Worm (Caenorhabditis elegans) whole organism, early embryonic: ENCODE measurements around the gene anat-1.

Experiments
- B0310.2 ChIP-seq: sonication (generic microtip); optimal IDR thresholded peaks from 2 replicates; lab custom pipeline; 2016; ENCODE audit warnings: mild to moderate bottlenecking, missing genetic modification characterization, missing compliant biosample characterization
- ets-7 ChIP-seq: sonication (generic microtip); optimal IDR thresholded peaks from 2 replicates; lab custom pipeline; 2016; ENCODE audit warnings: missing genotype, missing genetic modification characterization, missing compliant biosample characterization
- hmg-4 ChIP-seq: fragments of 200-800 bp; sonication (Bioruptor generic); optimal IDR thresholded peaks from 2 replicates; lab custom pipeline; 2018; ENCODE audit warnings: mild to moderate bottlenecking, missing genetic modification characterization, missing compliant biosample characterization
- pes-1 ChIP-seq: fragments of 200-800 bp; sonication (Bioruptor generic); IDR thresholded peaks from 2 replicates; pipeline ENCODE4 v1.3.6; 2022; ENCODE audit warnings: missing genetic modification reagents, missing genetic modification characterization, missing compliant biosample characterization
- tbx-37 ChIP-seq: fragments of 200-800 bp; sonication (Bioruptor generic); conservative IDR thresholded peaks from 2 replicates; pipeline ENCODE4 v1.3.6; 2022; ENCODE audit warnings: missing genetic modification reagents, missing genetic modification characterization, missing compliant biosample characterization
- tra-4 ChIP-seq: sonication (generic microtip); optimal IDR thresholded peaks from 2 replicates; lab custom pipeline; 2017; ENCODE audit warnings: missing genetic modification characterization, missing compliant biosample characterization

- TF ChIP-seq hmg-4 = no peak
- no peak for TF ChIP-seq pes-1
- TF ChIP-seq B0310.2 (tag; lab: Kevin White, UChicago) = no peak
- no peak for TF ChIP-seq tbx-37 (GFP tag; lab: Robert Waterston, UW)
- TF ChIP-seq ets-7 (tag; lab: Kevin White, UChicago) = no peak
- no peak for TF ChIP-seq tra-4 (tag; lab: Kevin White, UChicago)
Measured at ce11 chrIV:6822406-6822805, 51.8 kb downstream of the anat-1 start, which contains the start of gene C17H12.6.
